Worm (Caenorhabditis elegans) whole organism, L3 larva: Measurements from ENCODE around the gene M163.1.

ENCODE experiments used
- fkh-10 ChIP-seq: sonication (generic microtip); optimal IDR thresholded peaks from 2 replicates; lab custom pipeline; 2017; ENCODE audit warnings: missing biosample characterization, missing genetic modification reagents, missing genetic modification characterization
- nhr-77 ChIP-seq: fragments of 150-350 bp; optimal IDR thresholded peaks from 2 replicates; lab custom pipeline; 2014; ENCODE audit warnings: missing biosample characterization, missing genetic modification characterization

DNA sequence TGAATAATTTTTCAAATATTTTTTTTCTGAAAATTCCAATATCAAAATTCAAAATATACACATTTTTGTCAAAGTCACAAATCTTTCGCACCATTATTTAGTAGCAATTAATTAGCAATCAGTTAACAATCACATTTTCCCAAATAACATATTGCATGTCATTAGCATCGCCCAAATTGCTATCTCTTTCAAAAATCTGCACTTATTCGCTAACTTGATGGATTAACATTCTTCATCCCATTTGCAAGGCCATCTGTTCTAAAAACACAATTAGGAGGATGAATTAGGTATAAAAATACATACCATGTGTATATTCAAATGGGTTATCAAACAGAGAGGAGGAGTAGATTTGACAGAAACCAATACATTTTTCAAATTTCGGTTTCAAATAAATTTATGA is 16.3 kb downstream of the M163.1 start:
- TF ChIP-seq nhr-77 (no peak), fkh-10 (GFP tag; lab: Kevin White, UChicago) (no peak)
